Fruit fly (Drosophila melanogaster) whole organism, embryonic: ENCODE results near the gene CG34348.

ENCODE experiments used
- Ada2b ChIP-seq: fragments of 200-800 bp; sonication (Bioruptor generic); IDR thresholded peaks from 2 replicates; pipeline ENCODE4 v1.3.6; 2022; ENCODE audit warnings: missing biosample characterization, missing genetic modification characterization
- Asciz ChIP-seq: fragments of 200-800 bp; sonication (Bioruptor generic); optimal IDR thresholded peaks from 2 replicates; lab custom pipeline; 2017; ENCODE audit warnings: missing biosample characterization, mild to moderate bottlenecking, missing genetic modification characterization, missing genetic modification reagents
- Bteb2 ChIP-seq: fragments of 200-800 bp; sonication (Bioruptor generic); optimal IDR thresholded peaks from 2 replicates; lab custom pipeline; 2016; ENCODE audit warnings: missing biosample characterization, missing genetic modification characterization
- CG1024 ChIP-seq: fragments of 200-800 bp; sonication (Bioruptor generic); IDR thresholded peaks from 2 replicates; pipeline ENCODE4 v1.3.6; 2022; ENCODE audit warnings: missing biosample characterization, missing genetic modification characterization
- CG10321 ChIP-seq: fragments of 200-800 bp; sonication (Bioruptor generic); IDR thresholded peaks from 2 replicates; pipeline ENCODE4 v1.3.6; 2022; ENCODE audit warnings: missing biosample characterization, missing genetic modification characterization
- CG10366 ChIP-seq: fragments of 200-800 bp; sonication (Bioruptor generic); IDR thresholded peaks from 2 replicates; pipeline ENCODE4 v1.3.6; 2022; ENCODE audit warnings: missing biosample characterization, missing genetic modification characterization
- CG11504 ChIP-seq: fragments of 200-800 bp; sonication (Bioruptor generic); optimal IDR thresholded peaks from 3 replicates; lab custom pipeline; 2019; ENCODE audit warnings: missing biosample characterization, mild to moderate bottlenecking, missing genetic modification characterization, moderate library complexity
- CG12942 ChIP-seq: fragments of 200-800 bp; sonication (Bioruptor generic); optimal IDR thresholded peaks from 3 replicates; lab custom pipeline; 2016; ENCODE audit warnings: missing biosample characterization, missing genetic modification characterization
- CG13123 ChIP-seq: fragments of 200-800 bp; sonication (Bioruptor generic); optimal IDR thresholded peaks from 2 replicates; lab custom pipeline; 2016; ENCODE audit warnings: missing biosample characterization, missing genetic modification characterization
- CG15011 ChIP-seq: fragments of 200-800 bp; sonication (Bioruptor generic); optimal IDR thresholded peaks from 3 replicates; lab custom pipeline; 2018; ENCODE audit warnings: missing biosample characterization, mild to moderate bottlenecking, missing genetic modification characterization
- CG15479 ChIP-seq: fragments of 200-800 bp; sonication (Bioruptor generic); optimal IDR thresholded peaks from 3 replicates; lab custom pipeline; 2019; ENCODE audit warnings: missing biosample characterization, mild to moderate bottlenecking, missing genetic modification characterization, moderate library complexity
- CG15514 ChIP-seq: fragments of 200-800 bp; sonication (Bioruptor generic); optimal IDR thresholded peaks from 3 replicates; lab custom pipeline; 2017; ENCODE audit warnings: missing biosample characterization, missing genetic modification characterization, mild to moderate bottlenecking, moderate library complexity, missing genetic modification reagents
- CG15696 ChIP-seq: fragments of 200-800 bp; sonication (Bioruptor generic); optimal IDR thresholded peaks from 2 replicates; lab custom pipeline; 2019; ENCODE audit warnings: missing biosample characterization, mild to moderate bottlenecking, missing genetic modification characterization, moderate library complexity
- CG17385 ChIP-seq: fragments of 200-800 bp; sonication (Bioruptor generic); optimal IDR thresholded peaks from 3 replicates; lab custom pipeline; 2018; ENCODE audit warnings: missing biosample characterization, mild to moderate bottlenecking, missing genetic modification characterization
- CG17612 ChIP-seq: fragments of 200-800 bp; sonication (Bioruptor generic); IDR thresholded peaks from 2 replicates; pipeline ENCODE4 v1.3.6; 2022; ENCODE audit warnings: missing biosample characterization, missing genetic modification characterization
- CG18262 ChIP-seq: fragments of 200-800 bp; optimal IDR thresholded peaks from 3 replicates; lab custom pipeline; 2019; ENCODE audit warnings: missing biosample characterization, mild to moderate bottlenecking, missing genetic modification characterization, moderate library complexity
- CG2129 ChIP-seq: fragments of 200-800 bp; sonication (Bioruptor generic); IDR thresholded peaks from 2 replicates; pipeline ENCODE4 v1.3.6; 2022; ENCODE audit warnings: missing biosample characterization, missing genetic modification characterization; ENCODE audit not compliant: partially characterized antibody
- CG2199 ChIP-seq: fragments of 200-800 bp; sonication (Bioruptor generic); IDR thresholded peaks from 3 replicates; pipeline ENCODE4 v1.3.6; 2022; ENCODE audit warnings: missing biosample characterization, missing genetic modification characterization
- CG4424 ChIP-seq: fragments of 200-800 bp; sonication (Bioruptor generic); optimal IDR thresholded peaks from 3 replicates; lab custom pipeline; 2016; ENCODE audit warnings: missing biosample characterization, missing genetic modification characterization
- CG4617 ChIP-seq: fragments of 200-800 bp; sonication (Bioruptor generic); optimal IDR thresholded peaks from 3 replicates; lab custom pipeline; 2016; ENCODE audit warnings: missing biosample characterization, missing genetic modification characterization, borderline replicate concordance
- CG6683 ChIP-seq: fragments of 200-800 bp; sonication (Bioruptor generic); optimal IDR thresholded peaks from 2 replicates; lab custom pipeline; 2017; ENCODE audit warnings: missing biosample characterization, mild to moderate bottlenecking, missing genetic modification characterization, missing genetic modification reagents
- CG7556 ChIP-seq: fragments of 200-800 bp; sonication (Bioruptor generic); optimal IDR thresholded peaks from 2 replicates; lab custom pipeline; 2017; ENCODE audit warnings: missing biosample characterization, mild to moderate bottlenecking, missing genetic modification characterization
- CG8944 ChIP-seq: fragments of 200-800 bp; sonication (Bioruptor generic); optimal IDR thresholded peaks from 3 replicates; lab custom pipeline; 2016; ENCODE audit warnings: missing biosample characterization, missing genetic modification characterization
- CG9215 ChIP-seq: fragments of 200-800 bp; sonication (Bioruptor generic); IDR thresholded peaks from 2 replicates; pipeline ENCODE4 v1.3.6; 2022; ENCODE audit warnings: missing biosample characterization, missing genetic modification characterization
- Doc2 ChIP-seq: fragments of 200-800 bp; sonication (Bioruptor generic); IDR thresholded peaks from 2 replicates; pipeline ENCODE4 v1.3.6; 2022; ENCODE audit warnings: missing biosample characterization, missing genetic modification characterization
- Drgx ChIP-seq: fragments of 200-800 bp; sonication (Bioruptor generic); IDR thresholded peaks from 2 replicates; pipeline ENCODE4 v1.3.6; 2022; ENCODE audit warnings: missing biosample characterization, missing genetic modification characterization
- E2f1 ChIP-seq: fragments of 200-800 bp; sonication (Bioruptor generic); IDR thresholded peaks from 2 replicates; pipeline ENCODE4 v1.3.6; 2022; ENCODE audit warnings: missing biosample characterization, missing genetic modification characterization
- HHEX ChIP-seq: fragments of 200-800 bp; sonication (Bioruptor generic); optimal IDR thresholded peaks from 3 replicates; lab custom pipeline; 2017; ENCODE audit warnings: missing biosample characterization, mild to moderate bottlenecking, missing genetic modification characterization, missing genetic modification reagents
- Hmx ChIP-seq: fragments of 200-800 bp; sonication (Bioruptor generic); optimal IDR thresholded peaks from 2 replicates; lab custom pipeline; 2016; ENCODE audit warnings: missing biosample characterization, missing genetic modification characterization
- Hr39 ChIP-seq: fragments of >200 bp; optimal IDR thresholded peaks from 2 replicates; lab custom pipeline; 2017
- NC2α ChIP-seq: fragments of 200-800 bp; sonication (Bioruptor generic); optimal IDR thresholded peaks from 2 replicates; lab custom pipeline; 2016; ENCODE audit warnings: missing biosample characterization, missing genetic modification characterization
- Neu2 ChIP-seq: fragments of 200-800 bp; sonication (Bioruptor generic); optimal IDR thresholded peaks from 3 replicates; lab custom pipeline; 2016; ENCODE audit warnings: missing biosample characterization, missing genetic modification characterization, borderline replicate concordance
- Scr ChIP-seq: fragments of 200-800 bp; sonication (Bioruptor generic); IDR thresholded peaks from 2 replicates; pipeline ENCODE4 v1.3.6; 2022; ENCODE audit warnings: missing biosample characterization, missing genetic modification characterization; ENCODE audit not compliant: partially characterized antibody
- Side ChIP-seq: fragments of 200-800 bp; sonication (Bioruptor generic); optimal IDR thresholded peaks from 2 replicates; lab custom pipeline; 2016; ENCODE audit warnings: missing biosample characterization, missing genetic modification characterization
- Xbp1 ChIP-seq: fragments of 200-800 bp; sonication (Bioruptor generic); optimal IDR thresholded peaks from 3 replicates; lab custom pipeline; 2016; ENCODE audit warnings: missing biosample characterization, mild to moderate bottlenecking, missing genetic modification characterization
- ara ChIP-seq: fragments of 200-800 bp; sonication (Bioruptor generic); IDR thresholded peaks from 2 replicates; pipeline ENCODE4 v1.3.6; 2022; ENCODE audit warnings: missing biosample characterization, missing genetic modification characterization
- croc ChIP-seq: fragments of 200-800 bp; sonication (Bioruptor generic); conservative IDR thresholded peaks from 3 replicates; pipeline ENCODE4 v1.3.6; 2022; ENCODE audit warnings: missing biosample characterization, missing genetic modification characterization
- danr ChIP-seq: fragments of 200-800 bp; sonication (Bioruptor generic); IDR thresholded peaks from 2 replicates; pipeline ENCODE4 v1.3.6; 2022; ENCODE audit warnings: missing biosample characterization, missing genetic modification characterization
- gt ChIP-seq: fragments of 200-800 bp; sonication (Bioruptor generic); IDR thresholded peaks from 2 replicates; pipeline ENCODE4 v1.3.6; 2022; ENCODE audit warnings: missing biosample characterization, missing genetic modification characterization
- ind ChIP-seq: fragments of 200-800 bp; sonication (Bioruptor generic); optimal IDR thresholded peaks from 3 replicates; lab custom pipeline; 2016; ENCODE audit warnings: missing biosample characterization, missing genetic modification characterization
- klu ChIP-seq: fragments of 200-800 bp; sonication (Bioruptor generic); IDR thresholded peaks from 2 replicates; pipeline ENCODE4 v1.3.6; 2022; ENCODE audit warnings: missing biosample characterization, missing genetic modification characterization
- lola ChIP-seq, 3 experiments: fragments of >200 bp in 2 of 3; fragments of 200-800 bp in 1 of 3; sonication (Bioruptor generic) in 1 of 3; optimal IDR thresholded peaks; 2 replicates each; lab custom pipeline; 2017 to 2019; ENCODE audit warnings: missing biosample characterization in 3 of 3, missing genetic modification characterization in 3 of 3, mild to moderate bottlenecking in 1 of 3, moderate library complexity in 1 of 3
- maf-S ChIP-seq: fragments of 200-800 bp; sonication (Bioruptor generic); optimal IDR thresholded peaks from 2 replicates; lab custom pipeline; 2016; ENCODE audit warnings: missing biosample characterization, missing genetic modification characterization
- oc ChIP-seq: fragments of 200-800 bp; sonication (Bioruptor generic); optimal IDR thresholded peaks from 2 replicates; lab custom pipeline; 2018; ENCODE audit warnings: missing biosample characterization, mild to moderate bottlenecking, missing genetic modification characterization, moderate library complexity
- odd ChIP-seq: fragments of 200-800 bp; sonication (Bioruptor generic); optimal IDR thresholded peaks from 2 replicates; lab custom pipeline; 2017; ENCODE audit warnings: missing biosample characterization, mild to moderate bottlenecking, missing genetic modification characterization
- repo ChIP-seq: fragments of 200-800 bp; sonication (Bioruptor generic); optimal IDR thresholded peaks from 2 replicates; lab custom pipeline; 2016; ENCODE audit warnings: missing biosample characterization, missing genetic modification characterization
- row ChIP-seq: fragments of 200-800 bp; sonication (Bioruptor generic); IDR thresholded peaks from 3 replicates; pipeline ENCODE4 v1.3.6; 2022; ENCODE audit warnings: missing biosample characterization, missing genetic modification characterization
- sd ChIP-seq: fragments of 200-800 bp; sonication (Bioruptor generic); optimal IDR thresholded peaks from 3 replicates; lab custom pipeline; 2018; ENCODE audit warnings: missing biosample characterization, mild to moderate bottlenecking, missing genetic modification characterization, moderate library complexity
- seq ChIP-seq: fragments of 200-800 bp; sonication (Bioruptor generic); IDR thresholded peaks from 2 replicates; pipeline ENCODE4 v1.3.6; 2022; ENCODE audit warnings: missing biosample characterization, missing genetic modification characterization
- sim ChIP-seq: fragments of 200-800 bp; sonication (Bioruptor generic); IDR thresholded peaks from 2 replicates; pipeline ENCODE4 v1.3.6; 2022; ENCODE audit warnings: missing biosample characterization, missing genetic modification characterization
- tna ChIP-seq: fragments of 200-800 bp; sonication (Bioruptor generic); IDR thresholded peaks from 2 replicates; pipeline ENCODE4 v1.3.6; 2022; ENCODE audit warnings: missing biosample characterization, missing genetic modification characterization; ENCODE audit not compliant: partially characterized antibody
- zf30C ChIP-seq: fragments of 200-800 bp; sonication (Bioruptor generic); optimal IDR thresholded peaks from 3 replicates; lab custom pipeline; 2018; ENCODE audit warnings: missing biosample characterization, mild to moderate bottlenecking, missing genetic modification characterization

Gene CG34348

DNA sequence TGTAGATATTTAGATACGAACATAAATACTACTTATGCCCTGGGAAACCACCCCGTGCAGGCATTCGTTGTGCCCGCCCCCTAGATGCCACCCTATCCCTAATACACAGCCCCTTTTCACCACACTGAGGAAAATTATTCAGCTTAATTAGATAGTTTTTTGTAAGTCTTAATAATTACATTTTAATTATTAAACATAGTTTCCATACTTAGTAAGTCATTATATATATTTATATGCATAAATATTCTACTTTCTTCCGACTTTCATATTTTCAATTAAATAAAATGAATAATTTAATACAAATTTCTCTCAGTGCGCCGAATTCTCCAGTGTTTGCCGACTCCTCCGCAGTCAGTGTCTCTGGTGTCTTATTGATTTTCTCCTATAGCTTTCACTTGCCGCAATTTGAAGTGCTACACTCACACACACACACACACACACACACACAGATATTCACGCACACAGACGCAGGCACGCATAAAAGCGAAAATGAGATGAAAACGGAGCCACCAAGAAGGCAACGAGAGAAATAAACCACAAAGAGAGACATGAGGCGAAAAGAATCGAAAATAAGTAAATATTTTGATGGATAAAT lies 44.2 kb upstream of the CG34348 start (continued):
- TF ChIP-seq gt (no peak), CG17612 (GFP tag; lab: Robert Waterston, UW) (no peak), danr (GFP tag; lab: Robert Waterston, UW) (no peak), oc (tag; lab: Kevin White, UChicago) (no peak), CG4424 (GFP tag; lab: Kevin White, UChicago) (no peak), CG15479 (GFP tag; lab: Kevin White, UChicago) (no peak), HHEX (GFP tag; lab: Kevin White, UChicago) (peak; percentile 3), Bteb2 (GFP tag; lab: Kevin White, UChicago) (no peak), row (GFP tag; lab: Robert Waterston, UW) (peak; percentile 50), lola (GFP tag; optimal IDR thresholded peaks at IDR 0.05; lab: Kevin White, UChicago) (no peak), CG13123 (GFP tag; lab: Kevin White, UChicago) (no peak), CG4617 (no peak), CG2199 (GFP tag; lab: Robert Waterston, UW) (no peak), Asciz (GFP tag; lab: Kevin White, UChicago) (no peak), croc (GFP tag; lab: Robert Waterston, UW) (no peak), CG15011 (no peak), CG18262 (no peak), Hmx (GFP tag; lab: Kevin White, UChicago) (no peak), ara (GFP tag; lab: Robert Waterston, UW) (no peak), CG12942 (no peak), E2f1 (GFP tag; lab: Robert Waterston, UW) (no peak), zf30C (no peak), Side (GFP tag; lab: Kevin White, UChicago) (no peak), ind (GFP tag; lab: Kevin White, UChicago) (no peak), CG8944 (GFP tag; lab: Kevin White, UChicago) (no peak), CG15514 (GFP tag; lab: Kevin White, UChicago) (peak; percentile 5), repo (GFP tag; lab: Kevin White, UChicago) (no peak), CG10321 (GFP tag; lab: Robert Waterston, UW) (no peak), CG10366 (GFP tag; lab: Robert Waterston, UW) (no peak), Ada2b (GFP tag; lab: Robert Waterston, UW) (no peak), CG7556 (GFP tag; lab: Kevin White, UChicago) (peak; percentile 43), CG11504 (tag; lab: Kevin White, UChicago) (peak; percentile 51), CG17385 (GFP tag; lab: Kevin White, UChicago) (no peak), Xbp1 (GFP tag; lab: Kevin White, UChicago) (no peak), tna (GFP tag; lab: Robert Waterston, UW) (no peak), Doc2 (GFP tag; lab: Robert Waterston, UW) (no peak), klu (GFP tag; lab: Robert Waterston, UW) (no peak), Neu2 (GFP tag; lab: Kevin White, UChicago) (no peak), seq (GFP tag; lab: Robert Waterston, UW) (no peak), CG9215 (0 out of 2 replicates have a peak, but pooled peaks have one; percentile 11), CG1024 (no peak), CG6683 (GFP tag; lab: Kevin White, UChicago) (no peak), NC2α (GFP tag; lab: Kevin White, UChicago) (no peak), CG2129 (GFP tag; lab: Robert Waterston, UW) (no peak), maf-S (GFP tag; lab: Kevin White, UChicago) (no peak), sim (GFP tag; lab: Robert Waterston, UW) (no peak), Drgx (no peak), Scr (GFP tag; lab: Robert Waterston, UW) (no peak), odd (GFP tag; lab: Kevin White, UChicago) (no peak), CG15696 (no peak), sd (tag; lab: Kevin White, UChicago) (no peak), Hr39 (lab: Kevin White, UChicago) (no peak)
